Fruit fly (Drosophila melanogaster) whole organism, embryonic: ENCODE results near the gene Hn.

Source experiments
- CG10543 ChIP-seq: fragments of 200-800 bp; sonication (Bioruptor generic); optimal IDR thresholded peaks from 3 replicates; lab custom pipeline; 2017; ENCODE audit warnings: missing biosample characterization, mild to moderate bottlenecking, missing genetic modification characterization, moderate library complexity
- CG11695 ChIP-seq: fragments of 200-800 bp; sonication (Bioruptor generic); IDR thresholded peaks from 3 replicates; pipeline ENCODE4 v1.3.6; 2022; ENCODE audit warnings: missing biosample characterization, missing genetic modification characterization
- CG12236 ChIP-seq: fragments of 200-800 bp; sonication (Bioruptor generic); optimal IDR thresholded peaks from 2 replicates; lab custom pipeline; 2016; ENCODE audit warnings: missing biosample characterization, missing genetic modification characterization
- CG15011 ChIP-seq: fragments of 200-800 bp; sonication (Bioruptor generic); optimal IDR thresholded peaks from 3 replicates; lab custom pipeline; 2018; ENCODE audit warnings: missing biosample characterization, mild to moderate bottlenecking, missing genetic modification characterization
- CG1529 ChIP-seq: fragments of 200-800 bp; sonication (Bioruptor generic); optimal IDR thresholded peaks from 3 replicates; lab custom pipeline; 2018; ENCODE audit warnings: missing biosample characterization, missing genetic modification characterization
- CG15479 ChIP-seq: fragments of 200-800 bp; sonication (Bioruptor generic); optimal IDR thresholded peaks from 3 replicates; lab custom pipeline; 2019; ENCODE audit warnings: missing biosample characterization, mild to moderate bottlenecking, missing genetic modification characterization, moderate library complexity
- CG1602 ChIP-seq: fragments of 200-800 bp; sonication (Bioruptor generic); optimal IDR thresholded peaks from 3 replicates; lab custom pipeline; 2016; ENCODE audit warnings: missing biosample characterization, missing genetic modification characterization
- CG16779 ChIP-seq: fragments of 200-800 bp; sonication (Bioruptor generic); IDR thresholded peaks from 2 replicates; pipeline ENCODE4 v1.3.6; 2022; ENCODE audit warnings: missing biosample characterization, missing genetic modification characterization
- CG17361 ChIP-seq: fragments of 200-800 bp; sonication (Bioruptor generic); IDR thresholded peaks from 3 replicates; pipeline ENCODE4 v1.3.6; 2022; ENCODE audit warnings: missing biosample characterization, missing genetic modification characterization
- CG2120 ChIP-seq: fragments of 200-800 bp; sonication (Bioruptor generic); optimal IDR thresholded peaks from 3 replicates; lab custom pipeline; 2016; ENCODE audit warnings: missing biosample characterization, missing genetic modification characterization
- CG2199 ChIP-seq: fragments of 200-800 bp; sonication (Bioruptor generic); IDR thresholded peaks from 3 replicates; pipeline ENCODE4 v1.3.6; 2022; ENCODE audit warnings: missing biosample characterization, missing genetic modification characterization
- CG2678 ChIP-seq: fragments of 200-800 bp; sonication (Bioruptor generic); optimal IDR thresholded peaks from 3 replicates; lab custom pipeline; 2019; ENCODE audit warnings: missing biosample characterization, mild to moderate bottlenecking, missing genetic modification characterization, moderate library complexity
- CG3163 ChIP-seq: fragments of 200-800 bp; sonication (Bioruptor generic); optimal IDR thresholded peaks from 3 replicates; lab custom pipeline; 2016; ENCODE audit warnings: missing biosample characterization, missing genetic modification characterization
- CG4282 ChIP-seq: fragments of 200-800 bp; sonication (Bioruptor generic); optimal IDR thresholded peaks from 2 replicates; lab custom pipeline; 2016; ENCODE audit warnings: missing biosample characterization, missing genetic modification characterization
- CG6254 ChIP-seq: fragments of 200-800 bp; sonication (Bioruptor generic); optimal IDR thresholded peaks from 3 replicates; lab custom pipeline; 2017; ENCODE audit warnings: mild to moderate bottlenecking, missing biosample characterization, missing genetic modification reagents, missing genetic modification characterization
- CG7786 ChIP-seq: fragments of 200-800 bp; sonication (Bioruptor generic); optimal IDR thresholded peaks from 2 replicates; lab custom pipeline; 2016; ENCODE audit warnings: missing biosample characterization, missing genetic modification characterization
- CG7928 ChIP-seq: fragments of 200-800 bp; sonication (Bioruptor generic); optimal IDR thresholded peaks from 2 replicates; lab custom pipeline; 2017; ENCODE audit warnings: missing biosample characterization, mild to moderate bottlenecking, missing genetic modification characterization
- CG7987 ChIP-seq: fragments of 200-800 bp; sonication (Bioruptor generic); optimal IDR thresholded peaks from 2 replicates; lab custom pipeline; 2018; ENCODE audit warnings: missing biosample characterization, mild to moderate bottlenecking, missing genetic modification characterization, moderate library complexity
- CG8924 ChIP-seq: fragments of 200-800 bp; optimal IDR thresholded peaks from 3 replicates; lab custom pipeline; 2019; ENCODE audit warnings: missing biosample characterization, mild to moderate bottlenecking, missing genetic modification characterization, moderate library complexity
- CG9437 ChIP-seq: fragments of 200-800 bp; sonication (Bioruptor generic); optimal IDR thresholded peaks from 2 replicates; lab custom pipeline; 2018; ENCODE audit warnings: missing biosample characterization, mild to moderate bottlenecking, missing genetic modification characterization
- CTCF ChIP-seq: fragments of 200-800 bp; sonication (Bioruptor generic); optimal IDR thresholded peaks from 2 replicates; lab custom pipeline; 2017; ENCODE audit warnings: missing biosample characterization, mild to moderate bottlenecking, missing genetic modification characterization, moderate library complexity
- D19A ChIP-seq: fragments of 200-800 bp; optimal IDR thresholded peaks from 3 replicates; lab custom pipeline; 2019; ENCODE audit warnings: missing biosample characterization, mild to moderate bottlenecking, missing genetic modification characterization, moderate library complexity
- HLHmδ ChIP-seq: fragments of 200-800 bp; sonication (Bioruptor generic); optimal IDR thresholded peaks from 2 replicates; lab custom pipeline; 2018; ENCODE audit warnings: missing biosample characterization, mild to moderate bottlenecking, missing genetic modification characterization, moderate library complexity
- Jarid2 ChIP-seq: fragments of 200-800 bp; sonication (Bioruptor generic); optimal IDR thresholded peaks from 3 replicates; lab custom pipeline; 2017; ENCODE audit warnings: mild to moderate bottlenecking, missing biosample characterization, missing genetic modification reagents, missing genetic modification characterization
- Med ChIP-seq: fragments of 200-800 bp; sonication (Bioruptor generic); peaks from one replicate; lab custom pipeline; 2016; ENCODE audit warnings: missing biosample characterization, missing genetic modification characterization, mild to moderate bottlenecking, inconsistent platforms, moderate library complexity
- Neu2 ChIP-seq: fragments of 200-800 bp; sonication (Bioruptor generic); optimal IDR thresholded peaks from 3 replicates; lab custom pipeline; 2016; ENCODE audit warnings: missing biosample characterization, missing genetic modification characterization, borderline replicate concordance
- Pdp1 ChIP-seq, 2 experiments: fragments of 200-800 bp; sonication (Bioruptor generic); optimal IDR thresholded peaks; 3 replicates each; lab custom pipeline; 2016; ENCODE audit warnings: missing biosample characterization in 2 of 2, missing genetic modification characterization in 2 of 2, mild to moderate bottlenecking in 1 of 2, moderate library complexity in 1 of 2
- Vsx1 ChIP-seq: fragments of 200-800 bp; sonication (Bioruptor generic); optimal IDR thresholded peaks from 2 replicates; lab custom pipeline; 2017; ENCODE audit warnings: missing biosample characterization, mild to moderate bottlenecking, missing genetic modification characterization, missing genetic modification reagents
- Xrp1 ChIP-seq: fragments of 200-800 bp; sonication (Bioruptor generic); IDR thresholded peaks from 2 replicates; pipeline ENCODE4 v1.3.6; 2022; ENCODE audit warnings: missing biosample characterization, missing genetic modification characterization
- YL-1 ChIP-seq: fragments of 200-800 bp; sonication (Bioruptor generic); optimal IDR thresholded peaks from 3 replicates; lab custom pipeline; 2017; ENCODE audit warnings: missing biosample characterization, mild to moderate bottlenecking, missing genetic modification characterization
- bsh ChIP-seq, 2 experiments: fragments of 200-800 bp; sonication (Bioruptor generic); optimal IDR thresholded peaks; 2 replicates each; lab custom pipeline; 2017 to 2018; ENCODE audit warnings: mild to moderate bottlenecking in 2 of 2, missing biosample characterization in 2 of 2, missing genetic modification characterization in 2 of 2, moderate library complexity in 1 of 2
- cg ChIP-seq: fragments of 200-800 bp; sonication (Bioruptor generic); optimal IDR thresholded peaks from 3 replicates; lab custom pipeline; 2019; ENCODE audit warnings: missing biosample characterization, mild to moderate bottlenecking, missing genetic modification characterization, moderate library complexity
- ci ChIP-seq: fragments of 200-800 bp; sonication (Bioruptor generic); IDR thresholded peaks from 3 replicates; pipeline ENCODE4 v1.3.6; 2022; ENCODE audit warnings: missing biosample characterization, missing genetic modification characterization
- corto ChIP-seq: fragments of 200-800 bp; sonication (Bioruptor generic); optimal IDR thresholded peaks from 2 replicates; lab custom pipeline; 2016; ENCODE audit warnings: missing biosample characterization, mild to moderate bottlenecking, missing genetic modification characterization, moderate library complexity
- emc ChIP-seq: fragments of 200-800 bp; sonication (Bioruptor generic); optimal IDR thresholded peaks from 2 replicates; lab custom pipeline; 2016; ENCODE audit warnings: missing biosample characterization, missing genetic modification characterization
- fd102C ChIP-seq: fragments of 200-800 bp; sonication (Bioruptor generic); optimal IDR thresholded peaks from 2 replicates; lab custom pipeline; 2018; ENCODE audit warnings: missing biosample characterization, mild to moderate bottlenecking, missing genetic modification characterization, moderate library complexity
- h ChIP-seq: fragments of >200 bp; optimal IDR thresholded peaks from 2 replicates; lab custom pipeline; 2017
- kni ChIP-seq: fragments of 200-800 bp; sonication (Bioruptor generic); optimal IDR thresholded peaks from 3 replicates; lab custom pipeline; 2017; ENCODE audit warnings: mild to moderate bottlenecking, missing biosample characterization, missing genetic modification reagents, missing genetic modification characterization
- mld ChIP-seq: fragments of 200-800 bp; sonication (Bioruptor generic); IDR thresholded peaks from 3 replicates; pipeline ENCODE4 v1.3.6; 2022; ENCODE audit warnings: missing biosample characterization, missing genetic modification characterization; ENCODE audit not compliant: partially characterized antibody
- nerfin-2 ChIP-seq: fragments of 200-800 bp; sonication (Bioruptor generic); IDR thresholded peaks from 2 replicates; pipeline ENCODE4 v1.3.6; 2022; ENCODE audit warnings: missing biosample characterization, missing genetic modification characterization; ENCODE audit not compliant: partially characterized antibody
- nom ChIP-seq: fragments of 200-800 bp; sonication (Bioruptor generic); optimal IDR thresholded peaks from 2 replicates; lab custom pipeline; 2017; ENCODE audit warnings: missing biosample characterization, missing genetic modification characterization, mild to moderate bottlenecking, moderate library complexity, missing genetic modification reagents
- pros ChIP-seq: fragments of 200-800 bp; sonication (Bioruptor generic); optimal IDR thresholded peaks from 3 replicates; lab custom pipeline; 2019; ENCODE audit warnings: missing biosample characterization, mild to moderate bottlenecking, missing genetic modification characterization, moderate library complexity
- sd ChIP-seq: fragments of 200-800 bp; sonication (Bioruptor generic); optimal IDR thresholded peaks from 3 replicates; lab custom pipeline; 2018; ENCODE audit warnings: missing biosample characterization, mild to moderate bottlenecking, missing genetic modification characterization, moderate library complexity
- stc ChIP-seq: fragments of 200-800 bp; sonication (Bioruptor generic); IDR thresholded peaks from 2 replicates; pipeline ENCODE4 v1.3.6; 2022; ENCODE audit warnings: missing biosample characterization, missing genetic modification characterization
- sug ChIP-seq: fragments of 200-800 bp; optimal IDR thresholded peaks from 2 replicates; lab custom pipeline; 2019; ENCODE audit warnings: missing biosample characterization, mild to moderate bottlenecking, missing genetic modification characterization, moderate library complexity
- trh ChIP-seq: fragments of 200-800 bp; sonication (Bioruptor generic); optimal IDR thresholded peaks from 2 replicates; lab custom pipeline; 2016; ENCODE audit warnings: missing biosample characterization, missing genetic modification characterization
- twi ChIP-seq: fragments of 200-800 bp; optimal IDR thresholded peaks from 2 replicates; lab custom pipeline; 2019; ENCODE audit warnings: missing biosample characterization, mild to moderate bottlenecking, missing genetic modification characterization, moderate library complexity
- vvl ChIP-seq: fragments of 200-800 bp; sonication (Bioruptor generic); IDR thresholded peaks from 2 replicates; pipeline ENCODE4 v1.3.6; 2022; ENCODE audit warnings: missing biosample characterization, missing genetic modification characterization
- yki ChIP-seq: fragments of >200 bp; optimal IDR thresholded peaks from 3 replicates; lab custom pipeline; 2018

Gene Hn

dm6 chr3L:7804406-7805327, 44.4 kb downstream of the Hn start:
- no peak for TF ChIP-seq CG15011 (GFP tag; lab: Kevin White, UChicago)
- peak; percentile 10 for TF ChIP-seq CG6254
- no peak for TF ChIP-seq emc (GFP tag; lab: Kevin White, UChicago)
- TF ChIP-seq yki, result peak; percentile 45
- TF ChIP-seq ci, result peak; percentile 75
- peak; percentile 95 for TF ChIP-seq CG3163 (GFP tag; lab: Kevin White, UChicago)
- no peak for TF ChIP-seq HLHmδ (GFP tag; lab: Kevin White, UChicago)
- TF ChIP-seq stc (GFP tag; lab: Robert Waterston, UW), result no peak
- no peak for TF ChIP-seq CG15479 (GFP tag; lab: Kevin White, UChicago)
- TF ChIP-seq CG16779 (GFP tag; lab: Robert Waterston, UW), result no peak
- peak; percentile 57 for TF ChIP-seq Med (GFP tag; lab: Kevin White, UChicago)
- TF ChIP-seq cg (GFP tag; lab: Kevin White, UChicago), result peak; percentile 80
- TF ChIP-seq CG1602 (GFP tag; lab: Kevin White, UChicago), result no peak
- no peak for TF ChIP-seq h (lab: Kevin White, UChicago)
- no peak for TF ChIP-seq CG8924 (tag; lab: Kevin White, UChicago)
- peak; percentile 7 for TF ChIP-seq CG2678
- no peak for TF ChIP-seq twi
- 0 out of 2 replicates have a peak, but pooled peaks have one; percentile 16 for TF ChIP-seq vvl (GFP tag; lab: Robert Waterston, UW)
- peak; percentile 29 for TF ChIP-seq CG10543 (GFP tag; lab: Kevin White, UChicago)
- TF ChIP-seq bsh (GFP tag; optimal IDR thresholded peaks at IDR 0.05; lab: Kevin White, UChicago), result peak in 1 of 2 experiments; percentile 28
- peak; percentile 72 for TF ChIP-seq Jarid2 (GFP tag; lab: Kevin White, UChicago)
- peak; percentile 83 for TF ChIP-seq CG9437 (GFP tag; lab: Kevin White, UChicago)
- peak in 1 of 2 experiments; percentile 100 for TF ChIP-seq Pdp1 (GFP tag; optimal IDR thresholded peaks at IDR 0.05; lab: Kevin White, UChicago)
- TF ChIP-seq sug, result peak; percentile 66
- TF ChIP-seq pros (GFP tag; lab: Kevin White, UChicago), result peak; percentile 48
- TF ChIP-seq CG7987 (GFP tag; lab: Kevin White, UChicago), result peak; percentile 5
- no peak for TF ChIP-seq CG11695
- TF ChIP-seq CG4282 (GFP tag; lab: Kevin White, UChicago), result no peak
- TF ChIP-seq D19A (tag; lab: Kevin White, UChicago), result peak; percentile 31
- no peak for TF ChIP-seq Xrp1
- TF ChIP-seq YL-1, result peak; percentile 11
- TF ChIP-seq nom (GFP tag; lab: Kevin White, UChicago), result peak; percentile 62
- no peak for TF ChIP-seq CG2120
- TF ChIP-seq kni, result peak; percentile 49
- no peak for TF ChIP-seq trh (GFP tag; lab: Kevin White, UChicago)
- no peak for TF ChIP-seq CG1529 (GFP tag; lab: Kevin White, UChicago)
- peak; percentile 12 for TF ChIP-seq corto
- TF ChIP-seq Vsx1 (GFP tag; lab: Kevin White, UChicago), result peak; percentile 52
- TF ChIP-seq CG7786 (GFP tag; lab: Kevin White, UChicago), result no peak
- no peak for TF ChIP-seq mld (GFP tag; lab: Robert Waterston, UW)
- peak; percentile 48; the same call in 1 of the 3 replicates for TF ChIP-seq CG2199 (GFP tag; lab: Robert Waterston, UW)
- TF ChIP-seq Neu2 (GFP tag; lab: Kevin White, UChicago), result no peak
- TF ChIP-seq CTCF (GFP tag; lab: Kevin White, UChicago), result no peak
- TF ChIP-seq CG17361 (GFP tag; lab: Robert Waterston, UW), result 0 out of 3 replicates have a peak, but pooled peaks have one; percentile 11
- no peak for TF ChIP-seq CG12236
- no peak for TF ChIP-seq CG7928 (GFP tag; lab: Kevin White, UChicago)
- no peak for TF ChIP-seq fd102C
- TF ChIP-seq sd (tag; lab: Kevin White, UChicago), result peak; percentile 39
- TF ChIP-seq nerfin-2 (GFP tag; lab: Robert Waterston, UW), result 0 out of 2 replicates have a peak, but pooled peaks have one; percentile 37
